Worm (Caenorhabditis elegans): ENCODE data around the gene ivns-1.

Gene ivns-1

DNA sequence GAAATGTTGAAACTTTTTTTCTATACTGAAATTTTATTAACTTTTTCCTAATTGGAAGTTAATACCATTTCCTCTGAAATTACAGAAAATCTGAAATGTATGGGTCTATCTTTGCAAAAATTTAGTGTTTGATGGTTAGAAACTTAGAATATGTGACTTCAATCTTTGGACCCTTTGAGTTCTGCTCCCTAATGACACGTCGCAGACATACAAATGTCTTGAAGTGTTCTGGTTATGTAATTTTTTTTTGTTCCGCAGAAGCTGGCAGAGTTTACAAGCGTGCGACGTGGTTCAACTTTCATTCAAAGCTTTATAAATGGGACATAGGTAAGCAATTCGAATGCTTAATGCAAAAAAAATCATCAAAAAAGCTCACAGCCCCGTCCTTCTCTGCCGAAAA is 3.8 kb upstream of the ivns-1 start:
- no peak for TF ChIP-seq ZK546.5 (tag; optimal IDR thresholded peaks at IDR 0.05)
- no peak for TF ChIP-seq dmd-4 (tag; optimal IDR thresholded peaks at IDR 0.05)
- TF ChIP-seq crh-2 (tag; optimal IDR thresholded peaks at IDR 0.05) = no peak
- no peak for TF ChIP-seq egl-27 (tag; optimal IDR thresholded peaks at IDR 0.05)
- TF ChIP-seq ztf-1 (GFP tag; conservative IDR thresholded peaks at IDR 0.05) = no peak
- no peak for TF ChIP-seq lsy-2 (tag; optimal IDR thresholded peaks at IDR 0.05)
- TF ChIP-seq nhr-77 (tag; optimal IDR thresholded peaks at IDR 0.05) = no peak
- TF ChIP-seq lin-13 (GFP tag; optimal IDR thresholded peaks at IDR 0.05) = no peak

DNA sequence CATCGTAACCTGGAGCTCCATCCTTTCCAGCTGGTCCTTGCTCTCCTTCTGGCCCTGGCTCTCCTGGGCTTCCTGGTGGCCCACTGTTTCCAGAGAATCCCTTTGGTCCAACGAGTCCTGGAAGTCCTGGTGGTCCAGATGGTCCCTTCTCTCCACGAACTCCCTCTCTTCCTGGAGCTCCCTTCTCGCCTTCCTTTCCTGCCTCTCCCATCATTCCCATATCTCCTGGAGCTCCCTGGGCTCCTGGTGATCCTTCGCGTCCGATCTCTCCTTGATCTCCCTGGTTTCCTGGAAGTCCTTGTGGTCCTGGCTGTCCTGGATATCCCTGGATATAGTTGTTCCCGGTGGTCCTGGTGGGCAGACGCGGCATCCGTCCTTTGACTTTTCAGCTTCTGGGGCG is 2.1 kb upstream of the ivns-1 start:
- TF ChIP-seq zag-1 (tag; optimal IDR thresholded peaks at IDR 0.05) (no peak), blmp-1 (tag; optimal IDR thresholded peaks at IDR 0.05; ENCODE audit: insufficient read depth) (no peak), ceh-16 (tag; optimal IDR thresholded peaks at IDR 0.05) (no peak), crh-2 (tag; optimal IDR thresholded peaks at IDR 0.05) (no peak), lin-13 (GFP tag; optimal IDR thresholded peaks at IDR 0.05) (no peak), snpc-4 (tag; optimal IDR thresholded peaks at IDR 0.05) (no peak), nhr-129 (tag; optimal IDR thresholded peaks at IDR 0.05) (no peak), alr-1 (tag; optimal IDR thresholded peaks at IDR 0.05) (no peak), sma-9 (GFP tag; optimal IDR thresholded peaks at IDR 0.05) (no peak), sma-9 (tag; optimal IDR thresholded peaks at IDR 0.05) (no peak), nhr-21 (tag; optimal IDR thresholded peaks at IDR 0.05) (no peak), ztf-4 (tag; optimal IDR thresholded peaks at IDR 0.05) (no peak), unc-39 (tag; optimal IDR thresholded peaks at IDR 0.05) (no peak), nhr-23 (tag; optimal IDR thresholded peaks at IDR 0.05) (no peak), sem-4 (tag; optimal IDR thresholded peaks at IDR 0.05) (no peak), elt-1 (tag; optimal IDR thresholded peaks at IDR 0.05) (no peak), peb-1 (tag; optimal IDR thresholded peaks at IDR 0.05) (no peak)

DNA sequence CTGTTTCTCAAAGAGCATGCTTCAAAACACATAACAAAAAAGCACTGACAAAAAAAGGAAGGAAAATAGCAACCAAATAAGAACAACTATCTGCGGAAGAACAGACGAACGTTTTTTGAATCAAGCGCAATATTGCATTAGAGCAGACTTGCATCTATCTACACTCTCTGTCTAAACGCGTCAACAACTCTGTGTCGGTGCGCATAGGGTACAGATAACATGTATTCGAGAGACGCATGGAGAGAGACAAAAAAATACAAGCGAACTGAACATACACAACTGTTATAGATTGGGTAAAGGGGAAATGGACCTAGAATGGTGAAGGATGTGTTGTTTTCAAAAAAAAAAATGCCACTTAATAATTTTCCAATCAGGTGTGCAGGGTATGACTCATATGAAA is 856 bp upstream of the ivns-1 start:
- TF ChIP-seq sma-3 (GFP tag; optimal IDR thresholded peaks at IDR 0.05) (peak; percentile 49), ztf-1 (GFP tag; conservative IDR thresholded peaks at IDR 0.05) (no peak), fos-1 (tag; optimal IDR thresholded peaks at IDR 0.05) (peak; percentile 73), peb-1 (tag; optimal IDR thresholded peaks at IDR 0.05) (no peak), nhr-23 (tag; optimal IDR thresholded peaks at IDR 0.05) (no peak), crh-2 (tag; optimal IDR thresholded peaks at IDR 0.05) (peak; percentile 79), lsy-2 (tag; optimal IDR thresholded peaks at IDR 0.05) (peak in 1 of 2 experiments; percentile 63), zag-1 (tag; optimal IDR thresholded peaks at IDR 0.05) (no peak), nhr-12 (tag; optimal IDR thresholded peaks at IDR 0.05) (no peak), elt-3 (tag; optimal IDR thresholded peaks at IDR 0.05) (no peak), skn-1 (tag; optimal IDR thresholded peaks at IDR 0.05) (no peak), nhr-10 (tag; optimal IDR thresholded peaks at IDR 0.05) (no peak), blmp-1 (tag; optimal IDR thresholded peaks at IDR 0.05; ENCODE audit: insufficient read depth) (peak; percentile 6), egl-27 (tag; optimal IDR thresholded peaks at IDR 0.05) (no peak), ztf-4 (tag; optimal IDR thresholded peaks at IDR 0.05) (no peak), snpc-4 (tag; optimal IDR thresholded peaks at IDR 0.05) (no peak), elt-1 (tag; optimal IDR thresholded peaks at IDR 0.05) (no peak), ama-1 (optimal IDR thresholded peaks at IDR 0.05) (no peak), mbf-1 (tag; optimal IDR thresholded peaks at IDR 0.05) (no peak), F13H6.1 (tag; optimal IDR thresholded peaks at IDR 0.05) (peak; percentile 34), nhr-11 (tag; optimal IDR thresholded peaks at IDR 0.05) (no peak), nhr-77 (tag; optimal IDR thresholded peaks at IDR 0.05) (no peak), unc-39 (tag; optimal IDR thresholded peaks at IDR 0.05) (no peak), sem-4 (tag; optimal IDR thresholded peaks at IDR 0.05) (no peak), unc-55 (GFP tag; optimal IDR thresholded peaks at IDR 0.05) (peak; percentile 72), lin-11 (tag; optimal IDR thresholded peaks at IDR 0.05) (no peak), ZK546.5 (tag; optimal IDR thresholded peaks at IDR 0.05) (no peak), lin-39 (tag; optimal IDR thresholded peaks at IDR 0.05) (no peak), nhr-6 (tag; optimal IDR thresholded peaks at IDR 0.05) (peak; percentile 40), mdl-1 (tag; optimal IDR thresholded peaks at IDR 0.05) (no peak), alr-1 (tag; optimal IDR thresholded peaks at IDR 0.05) (no peak), nhr-237 (tag; optimal IDR thresholded peaks at IDR 0.05) (no peak), mab-5 (tag; optimal IDR thresholded peaks at IDR 0.05) (no peak), Y55F3AM.14 (GFP tag; optimal IDR thresholded peaks at IDR 0.05) (no peak), ceh-82 (tag; optimal IDR thresholded peaks at IDR 0.05) (no peak), nhr-21 (tag; optimal IDR thresholded peaks at IDR 0.05) (no peak), nhr-129 (tag; optimal IDR thresholded peaks at IDR 0.05) (peak; percentile 81), sma-9 (GFP tag; optimal IDR thresholded peaks at IDR 0.05) (peak; percentile 59), sma-9 (tag; optimal IDR thresholded peaks at IDR 0.05) (no peak), gmeb-1 (tag; optimal IDR thresholded peaks at IDR 0.05) (peak; percentile 67), lin-13 (GFP tag; optimal IDR thresholded peaks at IDR 0.05) (peak; percentile 8), ztf-11 (tag; optimal IDR thresholded peaks at IDR 0.05) (no peak), nhr-25 (tag; optimal IDR thresholded peaks at IDR 0.05) (peak; percentile 52), ceh-16 (tag; optimal IDR thresholded peaks at IDR 0.05) (no peak), R02D3.7 (tag; optimal IDR thresholded peaks at IDR 0.05) (no peak), unc-62 (GFP tag; optimal IDR thresholded peaks at IDR 0.05) (no peak), dmd-4 (tag; optimal IDR thresholded peaks at IDR 0.05) (no peak), C34F6.9 (tag; optimal IDR thresholded peaks at IDR 0.05) (peak; percentile 54)
